Worm (Caenorhabditis elegans) whole organism, L3 larva: Measurements from ENCODE around the gene gst-3.

Experiments used
- aly-2 ChIP-seq: fragments of 150-350 bp; optimal IDR thresholded peaks from 2 replicates; lab custom pipeline; 2014; ENCODE audit warnings: missing biosample characterization, missing genetic modification characterization
- ama-1 ChIP-seq: fragments of 150-350 bp; optimal IDR thresholded peaks from 2 replicates; lab custom pipeline; 2018
- ceh-16 ChIP-seq: sonication (generic microtip); optimal IDR thresholded peaks from 2 replicates; lab custom pipeline; 2017; ENCODE audit warnings: missing biosample characterization, missing genetic modification characterization
- ceh-28 ChIP-seq: fragments of 150-350 bp; optimal IDR thresholded peaks from 2 replicates; lab custom pipeline; 2014; ENCODE audit warnings: missing biosample characterization, missing genetic modification reagents, missing genetic modification characterization
- ceh-9 ChIP-seq: sonication (generic microtip); optimal IDR thresholded peaks from 2 replicates; lab custom pipeline; 2018; ENCODE audit warnings: missing biosample characterization, missing genetic modification characterization
- daf-12 ChIP-seq: fragments of 150-350 bp; optimal IDR thresholded peaks from 2 replicates; lab custom pipeline; 2014; ENCODE audit warnings: missing biosample characterization, missing genetic modification reagents, missing genetic modification characterization
- egl-5 ChIP-seq: fragments of 150-350 bp; optimal IDR thresholded peaks from 2 replicates; lab custom pipeline; 2017; ENCODE audit warnings: missing biosample characterization, missing genetic modification reagents, missing genetic modification characterization, inconsistent platforms
- elt-1 ChIP-seq: fragments of 150-350 bp; optimal IDR thresholded peaks from 2 replicates; lab custom pipeline; 2014; ENCODE audit warnings: missing biosample characterization, missing genetic modification characterization
- elt-2 ChIP-seq: sonication (generic microtip); optimal IDR thresholded peaks from 2 replicates; lab custom pipeline; 2016; ENCODE audit warnings: missing genetic modification reagents, mild to moderate bottlenecking, missing genetic modification characterization, missing compliant biosample characterization
- elt-3 ChIP-seq, 3 experiments: fragments of 150-350 bp in 1 of 3; sonication (generic microtip) in 2 of 3; optimal IDR thresholded peaks; 2 replicates in 2 of 3; 4 replicates in 1 of 3; lab custom pipeline; 2014 to 2017; ENCODE audit warnings: missing biosample characterization in 3 of 3, missing genetic modification characterization in 3 of 3
- eor-1 ChIP-seq, 2 experiments: fragments of 150-350 bp; optimal IDR thresholded peaks; 2 replicates each; lab custom pipeline; 2014 to 2018; ENCODE audit warnings: missing biosample characterization in 2 of 2, missing genetic modification characterization in 2 of 2
- fkh-10 ChIP-seq: sonication (generic microtip); optimal IDR thresholded peaks from 2 replicates; lab custom pipeline; 2017; ENCODE audit warnings: missing biosample characterization, missing genetic modification reagents, missing genetic modification characterization
- fkh-2 ChIP-seq: fragments of 150-350 bp; optimal IDR thresholded peaks from 2 replicates; lab custom pipeline; 2014; ENCODE audit warnings: missing biosample characterization, missing genetic modification reagents, missing genetic modification characterization
- fos-1 ChIP-seq: fragments of 150-350 bp; optimal IDR thresholded peaks from 2 replicates; lab custom pipeline; 2014; ENCODE audit warnings: missing biosample characterization, missing genetic modification characterization
- hmg-11 ChIP-seq: sonication (generic microtip); optimal IDR thresholded peaks from 2 replicates; lab custom pipeline; 2016; ENCODE audit warnings: missing genetic modification characterization, missing compliant biosample characterization
- jun-1 ChIP-seq: fragments of 150-350 bp; optimal IDR thresholded peaks from 2 replicates; lab custom pipeline; 2014; ENCODE audit warnings: missing biosample characterization, missing genetic modification reagents, missing genetic modification characterization
- lin-15B ChIP-seq: fragments of 150-350 bp; optimal IDR thresholded peaks from 2 replicates; lab custom pipeline; 2014; ENCODE audit warnings: missing biosample characterization, missing genetic modification characterization
- lin-39 ChIP-seq: fragments of 150-350 bp; optimal IDR thresholded peaks from 2 replicates; lab custom pipeline; 2018; ENCODE audit warnings: missing biosample characterization, missing genetic modification reagents, missing genetic modification characterization
- mdl-1 ChIP-seq: fragments of 150-350 bp; optimal IDR thresholded peaks from 2 replicates; lab custom pipeline; 2014; ENCODE audit warnings: missing biosample characterization, missing genetic modification characterization
- mml-1 ChIP-seq: fragments of 150-350 bp; sonication (generic microtip); optimal IDR thresholded peaks from 3 replicates; lab custom pipeline; 2014; ENCODE audit warnings: missing biosample characterization, missing genetic modification characterization
- nfya-1 ChIP-seq: sonication (generic microtip); optimal IDR thresholded peaks from 2 replicates; lab custom pipeline; 2017; ENCODE audit warnings: missing genetic modification characterization, mild to moderate bottlenecking, missing compliant biosample characterization, antibody characterized with exemption, moderate library complexity; ENCODE audit not compliant: insufficient read depth
- nhr-11 ChIP-seq: fragments of 150-350 bp; optimal IDR thresholded peaks from 2 replicates; lab custom pipeline; 2014; ENCODE audit warnings: missing biosample characterization, missing genetic modification characterization
- nhr-23 ChIP-seq: fragments of 150-350 bp; optimal IDR thresholded peaks from 2 replicates; lab custom pipeline; 2014; ENCODE audit warnings: missing biosample characterization, missing genetic modification reagents, missing genetic modification characterization
- nhr-25 ChIP-seq: sonication (generic microtip); optimal IDR thresholded peaks from 2 replicates; lab custom pipeline; 2017; ENCODE audit warnings: missing biosample characterization, missing genetic modification characterization
- nhr-28 ChIP-seq: fragments of 150-350 bp; optimal IDR thresholded peaks from 2 replicates; lab custom pipeline; 2014; ENCODE audit warnings: missing biosample characterization, missing genetic modification characterization
- pha-4 ChIP-seq: fragments of 150-350 bp; optimal IDR thresholded peaks from 2 replicates; lab custom pipeline; 2014; ENCODE audit warnings: missing biosample characterization, missing genetic modification reagents, missing genetic modification characterization
- snpc-4 ChIP-seq: fragments of 150-350 bp; optimal IDR thresholded peaks from 2 replicates; lab custom pipeline; 2014; ENCODE audit warnings: missing biosample characterization, missing genetic modification characterization
- unc-62 ChIP-seq: fragments of 150-350 bp; sonication (generic microtip); optimal IDR thresholded peaks from 4 replicates; lab custom pipeline; 2014; ENCODE audit warnings: missing biosample characterization, missing genetic modification reagents, missing genetic modification characterization
- ztf-11 ChIP-seq: fragments of 150-350 bp; optimal IDR thresholded peaks from 2 replicates; lab custom pipeline; 2014; ENCODE audit warnings: missing biosample characterization, missing genetic modification characterization
- ztf-4 ChIP-seq: fragments of 150-350 bp; optimal IDR thresholded peaks from 2 replicates; lab custom pipeline; 2014; ENCODE audit warnings: missing biosample characterization, missing genetic modification characterization

gst-3 gene

ce11 chrIV:10140143-10140542, at the start of gene gst-3:
Gene gst-3, minus strand, starts transcription at chrIV:10140243.
- TF ChIP-seq unc-62 (GFP tag; lab: Kevin White, UChicago) (no peak), pha-4 (tag; lab: Kevin White, UChicago) (peak; percentile 33)
- TF ChIP-seq, all 47 proteins: peak for 1

- TF ChIP-seq fkh-10 (peak; percentile 62), ztf-4 (no peak)
Observed at ce11 chrIV:10188505-10188904, 48.5 kb upstream of the gst-3 start.

- TF ChIP-seq egl-5 (peak; percentile 52), ceh-28 (peak; percentile 14), ceh-16 (no peak), nfya-1 (tag; lab: Kevin White, UChicago) (peak; percentile 37), nhr-25 (tag; lab: Kevin White, UChicago) (no peak), lin-39 (tag; lab: Kevin White, UChicago) (no peak), ztf-11 (no peak), fkh-2 (tag; lab: Kevin White, UChicago) (no peak), elt-1 (tag; lab: Kevin White, UChicago) (no peak), hmg-11 (tag; lab: Kevin White, UChicago) (peak; percentile 18)
Observed at ce11 chrIV:10180133-10180749, 40.2 kb upstream of the gst-3 start, which contains the start of gene gta-1. Gene gta-1, plus strand, starts transcription at chrIV:10180660.

ce11 chrIV:10177779-10178178, 37.7 kb upstream of the gst-3 start, which contains the start of gene mspn-1:
Gene mspn-1, plus strand, starts transcription at chrIV:10177968.
- TF ChIP-seq ztf-4 (no peak), elt-3 (tag; optimal IDR thresholded peaks at IDR 0.05; lab: Kevin White, UChicago) (no peak), jun-1 (tag; lab: Kevin White, UChicago) (no peak), lin-39 (tag; lab: Kevin White, UChicago) (no peak), snpc-4 (tag; lab: Kevin White, UChicago) (no peak), nhr-28 (no peak), daf-12 (tag; lab: Kevin White, UChicago) (no peak), ceh-9 (no peak), mdl-1 (no peak), aly-2 (tag; lab: Kevin White, UChicago) (no peak), nhr-11 (tag; lab: Kevin White, UChicago) (no peak), ama-1 (lab: Kevin White, UChicago) (no peak), elt-1 (tag; lab: Kevin White, UChicago) (no peak), eor-1 (tag; optimal IDR thresholded peaks at IDR 0.05; lab: Kevin White, UChicago) (no peak), fkh-2 (tag; lab: Kevin White, UChicago) (no peak), mml-1 (tag; lab: Kevin White, UChicago) (no peak), nhr-25 (tag; lab: Kevin White, UChicago) (no peak)

- TF ChIP-seq nhr-25 (tag; lab: Kevin White, UChicago), result peak; percentile 52
- peak; percentile 85 for TF ChIP-seq nfya-1 (tag; lab: Kevin White, UChicago)
- peak; percentile 24 for TF ChIP-seq elt-2
- peak; percentile 70 for TF ChIP-seq pha-4 (tag; lab: Kevin White, UChicago)
- peak; percentile 64 for TF ChIP-seq lin-15B (tag; lab: Kevin White, UChicago)
- TF ChIP-seq fkh-10, result no peak
- TF ChIP-seq snpc-4 (tag; lab: Kevin White, UChicago), result peak; percentile 47
- TF ChIP-seq nhr-23 (tag; lab: Kevin White, UChicago), result peak; percentile 73
- no peak for TF ChIP-seq fos-1
- peak; percentile 79 for TF ChIP-seq lin-39 (tag; lab: Kevin White, UChicago)
- peak; percentile 65 for TF ChIP-seq hmg-11 (tag; lab: Kevin White, UChicago)
Observed at ce11 chrIV:10176252-10176730, 36.2 kb upstream of the gst-3 start, which contains the start of gene rack-1. Gene rack-1, plus strand, starts transcription at chrIV:10176680.
